Fruit fly (Drosophila melanogaster) whole organism, embryonic: Measurements from ENCODE around the gene CG11882.

Experiments used
- Ada2b ChIP-seq: fragments of 200-800 bp; sonication (Bioruptor generic); IDR thresholded peaks from 2 replicates; pipeline ENCODE4 v1.3.6; 2022; ENCODE audit warnings: missing biosample characterization, missing genetic modification characterization
- Adf1 ChIP-seq: fragments of 200-800 bp; sonication (Bioruptor generic); IDR thresholded peaks from 2 replicates; pipeline ENCODE4 v1.3.6; 2022; ENCODE audit warnings: missing biosample characterization, missing genetic modification characterization
- Atf-2 ChIP-seq: fragments of 200-800 bp; sonication (Bioruptor generic); optimal IDR thresholded peaks from 2 replicates; lab custom pipeline; 2016; ENCODE audit warnings: missing biosample characterization, missing genetic modification characterization
- Blimp-1 ChIP-seq: fragments of 200-800 bp; sonication (Bioruptor generic); optimal IDR thresholded peaks from 3 replicates; lab custom pipeline; 2018; ENCODE audit warnings: missing biosample characterization, missing genetic modification characterization, mild to moderate bottlenecking, moderate library complexity, missing genetic modification reagents
- C15 ChIP-seq: fragments of 200-800 bp; sonication (Bioruptor generic); IDR thresholded peaks from 3 replicates; pipeline ENCODE4 v1.3.6; 2022; ENCODE audit warnings: missing biosample characterization, missing genetic modification characterization
- CG10147 ChIP-seq: fragments of 200-800 bp; sonication (Bioruptor generic); optimal IDR thresholded peaks from 2 replicates; lab custom pipeline; 2019; ENCODE audit warnings: missing biosample characterization, mild to moderate bottlenecking, missing genetic modification characterization, moderate library complexity
- CG10543 ChIP-seq: fragments of 200-800 bp; sonication (Bioruptor generic); optimal IDR thresholded peaks from 3 replicates; lab custom pipeline; 2017; ENCODE audit warnings: missing biosample characterization, mild to moderate bottlenecking, missing genetic modification characterization, moderate library complexity
- CG10654 ChIP-seq: fragments of 200-800 bp; sonication (Bioruptor generic); optimal IDR thresholded peaks from 2 replicates; lab custom pipeline; 2016; ENCODE audit warnings: missing biosample characterization, missing genetic modification characterization
- CG11093 ChIP-seq: fragments of 200-800 bp; sonication (Bioruptor generic); IDR thresholded peaks from 3 replicates; pipeline ENCODE4 v1.3.6; 2022; ENCODE audit warnings: missing biosample characterization, missing genetic modification characterization
- CG14441 ChIP-seq: fragments of 200-800 bp; sonication (Bioruptor generic); IDR thresholded peaks from 2 replicates; pipeline ENCODE4 v1.3.6; 2022; ENCODE audit warnings: missing biosample characterization, missing genetic modification characterization
- CG14667 ChIP-seq: fragments of 200-800 bp; sonication (Bioruptor generic); IDR thresholded peaks from 2 replicates; pipeline ENCODE4 v1.3.6; 2022; ENCODE audit warnings: missing biosample characterization, missing genetic modification characterization
- CG15601 ChIP-seq: fragments of 200-800 bp; sonication (Bioruptor generic); optimal IDR thresholded peaks from 3 replicates; lab custom pipeline; 2019; ENCODE audit warnings: missing biosample characterization, mild to moderate bottlenecking, missing genetic modification characterization, moderate library complexity
- CG16813 ChIP-seq: fragments of 200-800 bp; sonication (Bioruptor generic); IDR thresholded peaks from 3 replicates; pipeline ENCODE4 v1.3.6; 2022; ENCODE audit warnings: missing biosample characterization, missing genetic modification characterization; ENCODE audit not compliant: partially characterized antibody
- CG2116 ChIP-seq: fragments of 200-800 bp; sonication (Bioruptor generic); optimal IDR thresholded peaks from 3 replicates; lab custom pipeline; 2018; ENCODE audit warnings: missing biosample characterization, mild to moderate bottlenecking, missing genetic modification characterization
- CG30403 ChIP-seq: fragments of 200-800 bp; sonication (Bioruptor generic); optimal IDR thresholded peaks from 3 replicates; lab custom pipeline; 2016; ENCODE audit warnings: missing biosample characterization, missing genetic modification characterization
- CG3163 ChIP-seq: fragments of 200-800 bp; sonication (Bioruptor generic); optimal IDR thresholded peaks from 3 replicates; lab custom pipeline; 2016; ENCODE audit warnings: missing biosample characterization, missing genetic modification characterization
- CG4820 ChIP-seq: fragments of 200-800 bp; sonication (Bioruptor generic); optimal IDR thresholded peaks from 3 replicates; lab custom pipeline; 2016; ENCODE audit warnings: missing biosample characterization, missing genetic modification characterization
- CG5180 ChIP-seq: fragments of 200-800 bp; sonication (Bioruptor generic); optimal IDR thresholded peaks from 3 replicates; lab custom pipeline; 2017; ENCODE audit warnings: missing biosample characterization, missing genetic modification characterization, mild to moderate bottlenecking, moderate library complexity, missing genetic modification reagents
- CG6254 ChIP-seq: fragments of 200-800 bp; sonication (Bioruptor generic); optimal IDR thresholded peaks from 3 replicates; lab custom pipeline; 2017; ENCODE audit warnings: mild to moderate bottlenecking, missing biosample characterization, missing genetic modification reagents, missing genetic modification characterization
- CG8281 ChIP-seq: fragments of 200-800 bp; sonication (Bioruptor generic); optimal IDR thresholded peaks from 2 replicates; lab custom pipeline; 2018; ENCODE audit warnings: missing biosample characterization, mild to moderate bottlenecking, missing genetic modification characterization, moderate library complexity
- CG9609 ChIP-seq: fragments of 200-800 bp; sonication (Bioruptor generic); optimal IDR thresholded peaks from 3 replicates; lab custom pipeline; 2016; ENCODE audit warnings: missing biosample characterization, missing genetic modification characterization
- CG9876 ChIP-seq: fragments of 200-800 bp; sonication (Bioruptor generic); optimal IDR thresholded peaks from 2 replicates; lab custom pipeline; 2016; ENCODE audit warnings: missing biosample characterization, missing genetic modification characterization
- D19A ChIP-seq: fragments of 200-800 bp; optimal IDR thresholded peaks from 3 replicates; lab custom pipeline; 2019; ENCODE audit warnings: missing biosample characterization, mild to moderate bottlenecking, missing genetic modification characterization, moderate library complexity
- Dad ChIP-seq: fragments of 200-800 bp; sonication (Bioruptor generic); optimal IDR thresholded peaks from 3 replicates; lab custom pipeline; 2016; ENCODE audit warnings: missing biosample characterization, missing genetic modification characterization
- Dek ChIP-seq: fragments of 200-800 bp; sonication (Bioruptor generic); optimal IDR thresholded peaks from 3 replicates; lab custom pipeline; 2019; ENCODE audit warnings: missing biosample characterization, mild to moderate bottlenecking, missing genetic modification characterization, moderate library complexity
- Dp ChIP-seq: fragments of 200-800 bp; sonication (Bioruptor generic); optimal IDR thresholded peaks from 2 replicates; lab custom pipeline; 2018; ENCODE audit warnings: missing biosample characterization, mild to moderate bottlenecking, missing genetic modification characterization, moderate library complexity
- Ets65A ChIP-seq: fragments of 200-800 bp; sonication (Bioruptor generic); peaks from one replicate; lab custom pipeline; 2016; ENCODE audit warnings: missing biosample characterization, missing genetic modification characterization
- HHEX ChIP-seq: fragments of 200-800 bp; sonication (Bioruptor generic); optimal IDR thresholded peaks from 3 replicates; lab custom pipeline; 2017; ENCODE audit warnings: missing biosample characterization, mild to moderate bottlenecking, missing genetic modification characterization, missing genetic modification reagents
- HLH54F ChIP-seq: fragments of 200-800 bp; sonication (Bioruptor generic); optimal IDR thresholded peaks from 3 replicates; lab custom pipeline; 2016; ENCODE audit warnings: missing biosample characterization, missing genetic modification characterization
- Hr3 ChIP-seq: fragments of 200-800 bp; sonication (Bioruptor generic); optimal IDR thresholded peaks from 3 replicates; lab custom pipeline; 2016; ENCODE audit warnings: missing biosample characterization, missing genetic modification characterization
- Max ChIP-seq: fragments of 200-800 bp; sonication (Bioruptor generic); optimal IDR thresholded peaks from 2 replicates; lab custom pipeline; 2016; ENCODE audit warnings: missing biosample characterization, mild to moderate bottlenecking, missing genetic modification characterization
- Oli ChIP-seq: fragments of 200-800 bp; sonication (Bioruptor generic); optimal IDR thresholded peaks from 2 replicates; lab custom pipeline; 2018; ENCODE audit warnings: missing biosample characterization, mild to moderate bottlenecking, missing genetic modification characterization, moderate library complexity
- PHDP ChIP-seq: fragments of 200-800 bp; sonication (Bioruptor generic); optimal IDR thresholded peaks from 3 replicates; lab custom pipeline; 2018; ENCODE audit warnings: missing biosample characterization, mild to moderate bottlenecking, missing genetic modification characterization, moderate library complexity
- Sin3A ChIP-seq: fragments of >200 bp; optimal IDR thresholded peaks from 2 replicates; lab custom pipeline; 2018
- Six4 ChIP-seq: fragments of 200-800 bp; sonication (Bioruptor generic); optimal IDR thresholded peaks from 2 replicates; lab custom pipeline; 2016; ENCODE audit warnings: missing biosample characterization, missing genetic modification characterization
- al ChIP-seq: fragments of 200-800 bp; sonication (Bioruptor generic); IDR thresholded peaks from 2 replicates; pipeline ENCODE4 v1.3.6; 2022; ENCODE audit warnings: missing biosample characterization, missing genetic modification characterization
- aop ChIP-seq: fragments of 200-800 bp; sonication (Bioruptor generic); IDR thresholded peaks from 2 replicates; pipeline ENCODE4 v1.3.6; 2022; ENCODE audit warnings: missing biosample characterization, missing genetic modification characterization
- bigmax ChIP-seq: fragments of 200-800 bp; sonication (Bioruptor generic); optimal IDR thresholded peaks from 2 replicates; lab custom pipeline; 2018; ENCODE audit warnings: missing biosample characterization, mild to moderate bottlenecking, missing genetic modification characterization
- dan ChIP-seq: fragments of 200-800 bp; sonication (Bioruptor generic); IDR thresholded peaks from 2 replicates; pipeline ENCODE4 v1.3.6; 2022; ENCODE audit warnings: missing biosample characterization, missing genetic modification characterization
- gt ChIP-seq: fragments of 200-800 bp; sonication (Bioruptor generic); IDR thresholded peaks from 2 replicates; pipeline ENCODE4 v1.3.6; 2022; ENCODE audit warnings: missing biosample characterization, missing genetic modification characterization
- her ChIP-seq: fragments of 200-800 bp; sonication (Bioruptor generic); optimal IDR thresholded peaks from 2 replicates; lab custom pipeline; 2016; ENCODE audit warnings: missing biosample characterization, missing genetic modification characterization
- hkb ChIP-seq, 2 experiments: fragments of 200-800 bp in 1 of 2; fragments of >200 bp in 1 of 2; sonication (Bioruptor generic) in 1 of 2; IDR thresholded peaks in 1 of 2; optimal IDR thresholded peaks in 1 of 2; 2 replicates each; pipeline versions ENCODE4 v1.3.6 to Lab custom; 2017 to 2022; ENCODE audit warnings: missing biosample characterization in 1 of 2, missing genetic modification characterization in 1 of 2
- jing ChIP-seq: fragments of 200-800 bp; sonication (Bioruptor generic); optimal IDR thresholded peaks from 2 replicates; lab custom pipeline; 2018; ENCODE audit warnings: missing biosample characterization, mild to moderate bottlenecking, missing genetic modification characterization
- klu ChIP-seq: fragments of 200-800 bp; sonication (Bioruptor generic); IDR thresholded peaks from 2 replicates; pipeline ENCODE4 v1.3.6; 2022; ENCODE audit warnings: missing biosample characterization, missing genetic modification characterization
- knrl ChIP-seq: fragments of 200-800 bp; sonication (Bioruptor generic); IDR thresholded peaks from 3 replicates; pipeline ENCODE4 v1.3.6; 2022; ENCODE audit warnings: missing biosample characterization, missing genetic modification characterization; ENCODE audit not compliant: partially characterized antibody
- mld ChIP-seq: fragments of 200-800 bp; sonication (Bioruptor generic); IDR thresholded peaks from 3 replicates; pipeline ENCODE4 v1.3.6; 2022; ENCODE audit warnings: missing biosample characterization, missing genetic modification characterization; ENCODE audit not compliant: partially characterized antibody
- nerfin-1 ChIP-seq: fragments of 200-800 bp; sonication (Bioruptor generic); optimal IDR thresholded peaks from 3 replicates; lab custom pipeline; 2019; ENCODE audit warnings: missing biosample characterization, mild to moderate bottlenecking, missing genetic modification characterization, moderate library complexity
- sim ChIP-seq: fragments of 200-800 bp; sonication (Bioruptor generic); IDR thresholded peaks from 2 replicates; pipeline ENCODE4 v1.3.6; 2022; ENCODE audit warnings: missing biosample characterization, missing genetic modification characterization
- tio ChIP-seq: fragments of 200-800 bp; sonication (Bioruptor generic); optimal IDR thresholded peaks from 2 replicates; lab custom pipeline; 2017; ENCODE audit warnings: missing biosample characterization, missing genetic modification characterization, inconsistent platforms

Gene CG11882

dm6 chr3R:29112398-29113150 is 35.4 kb downstream of the CG11882 start, which contains the start of the genes alpha-Man-Ib and Pdhb (continued):
- TF ChIP-seq knrl, result peak; percentile 66; the same call in 1 of the 3 replicates
- peak; percentile 73 for TF ChIP-seq CG10654 (GFP tag; lab: Kevin White, UChicago)
- TF ChIP-seq Blimp-1 (GFP tag; lab: Kevin White, UChicago), result no peak
- TF ChIP-seq CG2116 (GFP tag; lab: Kevin White, UChicago), result peak; percentile 93
- peak; percentile 53; the same call in 1 of the 2 replicates for TF ChIP-seq dan (GFP tag; lab: Robert Waterston, UW)
- TF ChIP-seq Hr3 (GFP tag; lab: Kevin White, UChicago), result peak; percentile 89
- no peak for TF ChIP-seq CG8281 (tag; lab: Kevin White, UChicago)
- no peak for TF ChIP-seq D19A
- TF ChIP-seq her (GFP tag; lab: Kevin White, UChicago), result peak; percentile 16
- peak; percentile 44 for TF ChIP-seq HHEX (GFP tag; lab: Kevin White, UChicago)
- TF ChIP-seq Ada2b (GFP tag; lab: Robert Waterston, UW), result peak; percentile 71
- peak; percentile 59 for TF ChIP-seq CG9876 (GFP tag; lab: Kevin White, UChicago)
- TF ChIP-seq Dek (tag; lab: Kevin White, UChicago), result peak; percentile 88
- TF ChIP-seq CG6254 (GFP tag; lab: Kevin White, UChicago), result no peak
- no peak for TF ChIP-seq aop (GFP tag; lab: Robert Waterston, UW)
- peak; percentile 91 for TF ChIP-seq Ets65A
- TF ChIP-seq mld, result no peak
- TF ChIP-seq CG5180 (GFP tag; lab: Kevin White, UChicago), result no peak
- TF ChIP-seq Adf1 (GFP tag; lab: Robert Waterston, UW), result peak; percentile 50
- peak; percentile 75 for TF ChIP-seq hkb (optimal IDR thresholded peaks at IDR 0.05; lab: Kevin White, UChicago)
- TF ChIP-seq hkb (GFP tag; IDR thresholded peaks at IDR 0.05; lab: Robert Waterston, UW), result peak; percentile 69
- peak; percentile 73 for TF ChIP-seq CG14441 (GFP tag; lab: Robert Waterston, UW)
- TF ChIP-seq bigmax (GFP tag; lab: Kevin White, UChicago), result no peak
- TF ChIP-seq klu (GFP tag; lab: Robert Waterston, UW), result peak; percentile 76
- TF ChIP-seq nerfin-1 (tag; lab: Kevin White, UChicago), result peak; percentile 84
- no peak for TF ChIP-seq CG10147 (GFP tag; lab: Kevin White, UChicago)
- no peak for TF ChIP-seq Atf-2
- TF ChIP-seq Dp (GFP tag; lab: Kevin White, UChicago), result peak; percentile 31
- peak; percentile 52 for TF ChIP-seq CG4820 (GFP tag; lab: Kevin White, UChicago)
- 0 out of 3 replicates have a peak, but pooled peaks have one; percentile 18 for TF ChIP-seq CG16813 (GFP tag; lab: Robert Waterston, UW)
- TF ChIP-seq CG14667, result peak; percentile 80
- TF ChIP-seq CG9609 (GFP tag; lab: Kevin White, UChicago), result no peak
- TF ChIP-seq HLH54F (GFP tag; lab: Kevin White, UChicago), result peak; percentile 63
- peak; percentile 57 for TF ChIP-seq Max (GFP tag; lab: Kevin White, UChicago)
- TF ChIP-seq sim (GFP tag; lab: Robert Waterston, UW), result no peak
- peak; percentile 45 for TF ChIP-seq Sin3A
- TF ChIP-seq CG11093, result peak; percentile 63; the same call in 1 of the 3 replicates
- no peak for TF ChIP-seq Oli
- TF ChIP-seq PHDP (tag; lab: Kevin White, UChicago), result peak; percentile 72
- no peak for TF ChIP-seq CG3163
- peak; percentile 81 for TF ChIP-seq CG15601 (tag; lab: Kevin White, UChicago)
- TF ChIP-seq jing (GFP tag; lab: Kevin White, UChicago), result no peak
- TF ChIP-seq CG30403 (GFP tag; lab: Kevin White, UChicago), result peak; percentile 89
- peak; percentile 85 for TF ChIP-seq al
- TF ChIP-seq tio, result no peak
- peak; percentile 25 for TF ChIP-seq Dad (GFP tag; lab: Kevin White, UChicago)
- TF ChIP-seq C15 (GFP tag; lab: Robert Waterston, UW), result no peak
- TF ChIP-seq gt (GFP tag; lab: Robert Waterston, UW), result peak; percentile 32; the same call in 1 of the 2 replicates
- TF ChIP-seq Six4 (GFP tag; lab: Kevin White, UChicago), result peak; percentile 41
- TF ChIP-seq CG10543 (GFP tag; lab: Kevin White, UChicago), result peak; percentile 87
